Worm (Caenorhabditis elegans): Measurements from ENCODE around the gene C43F9.5.

Gene C43F9.5

DNA sequence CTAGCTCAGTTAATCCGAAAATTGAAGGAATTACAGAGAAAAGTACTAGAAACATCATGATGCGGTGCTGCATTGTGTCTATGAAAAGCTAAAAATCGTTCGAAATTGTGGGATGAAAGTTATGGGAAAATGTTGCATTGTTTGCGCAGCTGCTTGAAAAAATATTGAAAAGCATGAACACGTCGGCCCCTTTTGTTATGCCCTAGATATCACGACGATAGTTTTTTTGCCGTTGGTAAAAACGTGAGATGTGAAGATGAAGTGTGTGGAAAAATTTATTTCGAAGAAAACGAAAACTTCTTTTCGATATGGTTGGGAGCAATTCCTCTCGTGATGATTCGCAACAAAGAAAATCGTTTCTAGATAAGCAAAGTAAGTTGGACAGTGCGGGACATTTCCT, at the start of gene C43F9.5, which contains the start of gene nkb-2:
C43F9.5 (minus strand) TSS at position 101 of the 400 bp plus-strand sequence.
nkb-2 (plus strand) TSS at position 277 of the 400 bp plus-strand sequence.
- TF ChIP-seq F16B12.6 (tag; optimal IDR thresholded peaks at IDR 0.05) (no peak), nhr-20 (tag; optimal IDR thresholded peaks at IDR 0.05) (no peak), hpl-2 (GFP tag; optimal IDR thresholded peaks at IDR 0.05) (no peak), efl-3 (GFP tag; optimal IDR thresholded peaks at IDR 0.05) (no peak), irx-1 (tag; optimal IDR thresholded peaks at IDR 0.05) (no peak), zag-1 (tag; optimal IDR thresholded peaks at IDR 0.05) (no peak)

DNA sequence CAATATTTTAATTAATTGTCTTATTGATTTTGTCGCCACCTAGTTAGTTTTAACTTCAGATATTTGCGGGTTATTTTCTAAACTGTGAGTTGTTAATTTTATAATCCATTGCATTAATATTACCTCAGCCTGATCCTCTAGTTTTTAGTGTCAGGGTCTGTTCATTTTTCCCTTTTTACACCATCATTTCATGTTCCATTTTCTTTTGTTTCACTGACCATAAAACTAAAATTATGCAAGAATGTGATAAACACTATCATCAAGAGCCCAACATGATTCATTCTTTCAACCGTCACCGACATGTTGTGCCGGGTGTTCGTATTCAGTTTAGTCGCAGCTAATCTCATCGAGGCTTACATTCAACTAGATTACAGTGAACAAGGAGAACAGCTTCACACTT, 48.4 kb upstream of the C43F9.5 start, which contains the start of gene F56C4.2:
F56C4.2 (plus strand) TSS at position 301 of the 400 bp plus-strand sequence.
- TF ChIP-seq unc-86 (tag; optimal IDR thresholded peaks at IDR 0.05) (no peak), ets-5 (GFP tag; IDR thresholded peaks at IDR 0.05) (no peak), nhr-85 (tag) (no peak), tlp-1 (tag; optimal IDR thresholded peaks at IDR 0.05) (no peak), lsy-2 (tag; optimal IDR thresholded peaks at IDR 0.05) (no peak), zag-1 (tag; optimal IDR thresholded peaks at IDR 0.05) (no peak), tbx-2 (tag; optimal IDR thresholded peaks at IDR 0.05) (no peak), ama-1 (optimal IDR thresholded peaks at IDR 0.05) (no peak), isw-1 (GFP tag; IDR thresholded peaks at IDR 0.05) (no peak)

DNA sequence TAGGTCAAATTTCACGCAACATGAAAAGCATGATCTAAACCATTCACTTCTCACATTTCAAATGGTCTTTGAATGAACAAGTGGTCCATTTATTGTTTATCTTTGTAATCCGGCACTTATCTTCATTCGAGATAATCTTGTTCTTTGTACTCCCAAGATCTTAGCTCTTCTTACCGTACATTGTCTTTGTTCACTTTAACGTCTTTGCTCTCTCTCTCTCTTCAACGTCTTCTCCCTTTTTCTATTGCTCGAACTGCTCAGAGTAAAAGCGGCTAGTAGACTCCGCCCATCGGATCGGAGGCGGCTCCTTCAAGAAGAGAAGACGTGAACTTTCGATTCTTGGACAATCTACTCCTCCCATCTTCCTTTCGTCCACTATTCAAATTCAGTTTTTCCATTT, 46.1 kb upstream of the C43F9.5 start, which contains the start of gene F56C4.1:
F56C4.1 (plus strand) TSS at position 301 of the 400 bp plus-strand sequence.
- TF ChIP-seq egl-13 (tag; optimal IDR thresholded peaks at IDR 0.05) (no peak), C34B4.2 (tag; optimal IDR thresholded peaks at IDR 0.05) (no peak), fkh-10 (GFP tag; optimal IDR thresholded peaks at IDR 0.05) (no peak), ceh-63 (GFP tag; optimal IDR thresholded peaks at IDR 0.05) (no peak), nhr-90 (tag; optimal IDR thresholded peaks at IDR 0.05; ENCODE audit: poor library complexity) (no peak), lin-13 (GFP tag; optimal IDR thresholded peaks at IDR 0.05) (no peak), hpl-2 (GFP tag; optimal IDR thresholded peaks at IDR 0.05) (no peak), C16A3.4 (tag; optimal IDR thresholded peaks at IDR 0.05) (no peak), grh-1 (GFP tag; IDR thresholded peaks at IDR 0.05) (no peak), C04F5.9 (tag; optimal IDR thresholded peaks at IDR 0.05) (no peak), nhr-77 (tag; optimal IDR thresholded peaks at IDR 0.05) (no peak), sptf-1 (tag; optimal IDR thresholded peaks at IDR 0.05) (no peak), lin-15B (tag; optimal IDR thresholded peaks at IDR 0.05) (no peak), alr-1 (tag; optimal IDR thresholded peaks at IDR 0.05; ENCODE audit: borderline replicate concordance) (no peak), unc-62 (GFP tag; optimal IDR thresholded peaks at IDR 0.05) (no peak), efl-3 (GFP tag; optimal IDR thresholded peaks at IDR 0.05) (no peak)

DNA sequence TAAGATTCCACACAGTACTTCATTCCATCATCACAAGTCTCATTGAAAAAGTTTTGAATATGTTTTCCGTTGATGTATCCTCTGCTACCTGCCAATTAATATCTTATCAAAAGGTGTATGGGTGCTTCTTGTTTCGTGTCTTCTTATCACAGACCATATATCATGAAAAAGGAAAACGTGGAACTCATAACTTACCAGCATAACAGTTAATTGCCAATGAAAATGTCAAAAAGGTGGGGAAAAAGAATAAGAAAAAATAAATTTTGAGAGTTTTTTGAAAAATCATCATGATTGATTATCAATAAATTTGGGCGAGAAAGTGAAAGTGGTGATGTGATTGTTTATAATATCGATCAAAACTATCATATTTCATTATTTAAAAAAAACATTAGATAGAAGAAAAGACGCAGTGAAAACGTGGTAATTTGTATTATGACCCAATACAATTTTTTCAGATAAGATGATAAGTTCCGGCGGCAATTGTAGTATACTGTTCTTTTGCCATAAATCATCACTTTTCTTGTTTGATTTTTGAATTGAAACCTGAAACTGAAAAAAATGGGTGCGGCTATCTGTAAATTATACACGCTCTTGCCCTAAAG, 40.5 kb upstream of the C43F9.5 start, which contains the start of gene F56C4.4:
F56C4.4 (minus strand) TSS at position 315 of the 602 bp plus-strand sequence.
- TF ChIP-seq lin-14 (GFP tag; optimal IDR thresholded peaks at IDR 0.05) (peak; percentile 2), blmp-1 (tag; optimal IDR thresholded peaks at IDR 0.05) (peak; percentile 31), snpc-4 (tag; optimal IDR thresholded peaks at IDR 0.05) (no peak), nhr-28 (tag; optimal IDR thresholded peaks at IDR 0.05) (no peak), efl-1 (optimal IDR thresholded peaks at IDR 0.05) (no peak), efl-1 (GFP tag; optimal IDR thresholded peaks at IDR 0.05 in 1 of 2) (no peak), elt-2 (tag; optimal IDR thresholded peaks at IDR 0.05) (peak; percentile 63)

DNA sequence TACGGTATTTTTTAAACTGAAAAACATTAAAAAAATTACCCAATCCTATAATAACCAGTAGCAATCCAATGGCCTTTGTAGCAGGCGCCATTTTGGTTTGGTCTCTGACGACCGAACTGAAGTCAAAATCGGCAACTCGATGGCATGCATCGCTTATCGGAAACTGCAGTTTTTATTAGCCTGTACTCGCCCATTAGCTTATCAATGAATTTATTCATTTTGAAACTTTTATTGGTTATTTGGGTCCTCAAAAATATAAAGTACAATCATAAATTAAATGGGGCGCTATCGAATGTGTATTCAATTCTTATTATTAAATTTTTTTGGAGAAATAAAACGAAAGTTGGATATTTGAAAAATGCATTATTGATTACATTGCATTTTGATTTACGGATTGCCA, 38.2 kb upstream of the C43F9.5 start, which contains the start of gene R09H10.5:
R09H10.5 (minus strand) TSS at position 106 of the 400 bp plus-strand sequence.
- TF ChIP-seq sup-37 (GFP tag; optimal IDR thresholded peaks at IDR 0.05) (no peak), elt-2 (tag; optimal IDR thresholded peaks at IDR 0.05) (peak; percentile 60), tlp-1 (tag; optimal IDR thresholded peaks at IDR 0.05) (peak; percentile 58)
